Worm (Caenorhabditis elegans) whole organism, L4/young adult: ENCODE results near the gene ceh-84.
"Not testable (repeated sequence)": the region's sequence is repeated elsewhere in the genome, so short reads cannot be mapped to it uniquely, and the experiment has no call there.

Experiments
- W03F9.2 ChIP-seq: fragments of 150-350 bp; optimal IDR thresholded peaks from 2 replicates; lab custom pipeline; 2014; ENCODE audit warnings: missing biosample characterization, missing genetic modification characterization
- dao-5 ChIP-seq: sonication (generic microtip); optimal IDR thresholded peaks from 2 replicates; lab custom pipeline; 2016; ENCODE audit warnings: missing genotype, missing genetic modification characterization, moderate library complexity, missing compliant biosample characterization
- him-1 ChIP-seq: sonication (generic microtip); optimal IDR thresholded peaks from 2 replicates; lab custom pipeline; 2016; ENCODE audit warnings: missing genotype, missing genetic modification reagents, missing genetic modification characterization, missing compliant biosample characterization

Gene ceh-84

ce11 chrII:2000720-2001119, at the start of gene ceh-84:
Gene ceh-84, minus strand, starts transcription at chrII:2000820.
- not testable (repeated sequence) for TF ChIP-seq W03F9.2 (tag; lab: Kevin White, UChicago); him-1; dao-5 (tag; lab: Kevin White, UChicago)

ce11 chrII:2046556-2046955, 45.9 kb upstream of the ceh-84 start, which contains the start of gene math-1:
Gene math-1, minus strand, starts transcription at chrII:2046656.
- not testable (repeated sequence) for TF ChIP-seq dao-5 (tag; lab: Kevin White, UChicago); W03F9.2 (tag; lab: Kevin White, UChicago); him-1

ce11 chrII:2045505-2045904, 44.9 kb upstream of the ceh-84 start, which contains the start of gene bath-24:
Gene bath-24, minus strand, starts transcription at chrII:2045605.
- TF ChIP-seq dao-5 (tag; lab: Kevin White, UChicago): no peak
- TF ChIP-seq W03F9.2 (tag; lab: Kevin White, UChicago): no peak
- no peak for TF ChIP-seq him-1

ce11 chrII:2042447-2042846, 41.8 kb upstream of the ceh-84 start, which contains the start of gene bath-20:
Gene bath-20, minus strand, starts transcription at chrII:2042547.
- TF ChIP-seq W03F9.2 (tag; lab: Kevin White, UChicago) (no peak), dao-5 (tag; lab: Kevin White, UChicago) (no peak), him-1 (no peak)

DNA sequence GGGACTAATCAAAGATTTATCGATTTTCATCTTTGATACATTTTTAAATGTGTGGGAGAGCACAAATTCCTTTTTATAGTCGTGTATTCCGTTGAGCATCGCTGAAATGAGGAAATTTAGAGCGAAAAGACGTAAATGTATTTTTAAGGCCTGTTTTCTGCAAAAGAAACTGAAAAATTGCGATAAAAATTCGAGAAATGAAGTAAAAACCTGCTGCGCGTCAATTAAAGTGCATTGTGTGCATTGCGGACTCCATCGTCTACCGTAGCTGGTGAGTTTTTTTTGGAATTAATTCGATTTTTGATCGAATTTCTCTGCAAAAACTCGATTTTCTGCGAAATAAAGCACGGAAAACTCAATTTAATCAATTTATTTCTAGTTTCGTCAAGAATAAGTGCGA, 38.7 kb upstream of the ceh-84 start, which contains the start of gene bath-19:
bath-19 (minus strand) TSS at position 101 of the 400 bp plus-strand sequence.
- TF ChIP-seq W03F9.2 (tag; lab: Kevin White, UChicago): no peak
- TF ChIP-seq him-1: no peak
- TF ChIP-seq dao-5 (tag; lab: Kevin White, UChicago): no peak

ce11 chrII:2033286-2033685, 32.7 kb upstream of the ceh-84 start, which contains the start of gene F59H6.14:
Gene F59H6.14, plus strand, starts transcription at chrII:2033586.
- TF ChIP-seq dao-5 (tag; lab: Kevin White, UChicago) (no peak), W03F9.2 (tag; lab: Kevin White, UChicago) (no peak), him-1 (no peak)

DNA sequence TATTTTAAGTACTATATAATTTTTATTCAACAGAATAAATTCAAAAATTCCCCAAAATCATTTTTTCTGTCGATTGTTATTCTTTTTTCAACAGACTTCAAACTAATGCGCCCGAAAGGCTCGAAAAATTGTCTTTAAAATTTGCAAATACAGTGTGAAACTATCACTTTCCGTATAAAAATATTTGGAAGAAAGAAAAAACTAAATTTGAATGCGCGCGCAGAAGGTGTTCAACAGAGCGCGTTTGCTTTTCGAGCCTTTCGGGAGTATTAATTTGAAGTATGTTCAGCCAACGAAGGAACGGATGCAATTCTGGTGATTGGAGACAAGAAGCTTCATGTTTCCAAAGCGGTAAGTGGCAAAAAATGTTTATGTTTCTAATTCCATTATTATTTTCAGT, 31.7 kb upstream of the ceh-84 start, which contains the start of gene btb-4:
btb-4 (plus strand) TSS at position 35 of the 400 bp plus-strand sequence.
- not testable (repeated sequence) for TF ChIP-seq W03F9.2 (tag; lab: Kevin White, UChicago); him-1; dao-5 (tag; lab: Kevin White, UChicago)

- no peak for TF ChIP-seq him-1
- no peak for TF ChIP-seq dao-5 (tag; lab: Kevin White, UChicago)
- no peak for TF ChIP-seq W03F9.2 (tag; lab: Kevin White, UChicago)
Measured at ce11 chrII:2031852-2032251, 31.2 kb upstream of the ceh-84 start, which contains the start of gene bath-5. Gene bath-5, minus strand, starts transcription at chrII:2031952.

DNA sequence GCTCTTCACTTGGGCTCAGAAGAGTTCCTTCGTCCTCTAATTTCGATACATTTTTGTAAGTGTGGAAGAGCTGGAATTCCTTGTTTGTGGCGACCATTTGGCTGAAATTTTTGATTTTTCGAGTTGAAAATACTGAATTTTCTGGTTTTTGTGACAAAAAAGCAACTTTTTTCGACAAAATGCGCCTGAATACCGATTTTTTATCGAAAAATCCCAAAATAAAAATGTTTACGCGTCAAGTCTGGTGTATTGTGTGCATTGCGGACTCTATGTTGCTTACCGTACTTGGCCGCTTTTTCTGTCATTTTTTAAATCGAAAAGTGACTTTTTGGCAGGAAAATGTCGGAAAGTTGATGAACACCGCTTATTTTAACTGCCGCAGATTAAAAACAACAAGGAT, 29.7 kb upstream of the ceh-84 start, which contains the start of gene bath-3:
bath-3 (minus strand) TSS at position 101 of the 400 bp plus-strand sequence.
- TF ChIP-seq W03F9.2 (tag; lab: Kevin White, UChicago) (no peak), him-1 (no peak), dao-5 (tag; lab: Kevin White, UChicago) (no peak)

- TF ChIP-seq W03F9.2 (tag; lab: Kevin White, UChicago): no peak
- no peak for TF ChIP-seq him-1
- TF ChIP-seq dao-5 (tag; lab: Kevin White, UChicago): no peak
Measured at ce11 chrII:2028712-2029111, 28.1 kb upstream of the ceh-84 start, which contains the start of gene bath-1. Gene bath-1, minus strand, starts transcription at chrII:2028812.

- TF ChIP-seq dao-5 (tag; lab: Kevin White, UChicago) (no peak), W03F9.2 (tag; lab: Kevin White, UChicago) (no peak), him-1 (no peak)
Measured at ce11 chrII:2026525-2026924, 25.9 kb upstream of the ceh-84 start, which contains the start of gene bath-21. Gene bath-21, minus strand, starts transcription at chrII:2026625.

- TF ChIP-seq dao-5 (tag; lab: Kevin White, UChicago); him-1; W03F9.2 (tag; lab: Kevin White, UChicago): not testable (repeated sequence)
Measured at ce11 chrII:2023514-2023913, 22.9 kb upstream of the ceh-84 start, which contains the start of gene cya-2. Gene cya-2, minus strand, starts transcription at chrII:2023614.

DNA sequence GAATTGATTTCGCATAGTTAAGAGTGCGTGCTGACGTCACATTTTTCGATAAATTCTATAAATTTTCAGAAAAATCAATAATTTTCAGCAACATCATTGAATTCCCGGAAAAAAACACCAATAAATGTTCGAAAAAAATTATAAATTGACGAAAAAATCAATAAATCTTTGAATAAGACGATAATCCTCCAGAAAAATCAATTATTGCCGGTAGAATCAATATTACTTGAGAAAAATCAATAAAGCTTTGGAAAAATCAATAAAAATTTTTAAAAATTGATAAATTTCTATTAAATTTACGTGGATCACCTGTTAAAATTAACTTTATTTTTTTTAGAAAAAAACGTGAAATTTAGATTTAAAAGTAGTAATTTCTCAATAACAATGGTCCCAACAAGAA, 13.2 kb upstream of the ceh-84 start:
- TF ChIP-seq dao-5 (tag; lab: Kevin White, UChicago) (no peak), him-1 (no peak), W03F9.2 (tag; lab: Kevin White, UChicago) (no peak)

DNA sequence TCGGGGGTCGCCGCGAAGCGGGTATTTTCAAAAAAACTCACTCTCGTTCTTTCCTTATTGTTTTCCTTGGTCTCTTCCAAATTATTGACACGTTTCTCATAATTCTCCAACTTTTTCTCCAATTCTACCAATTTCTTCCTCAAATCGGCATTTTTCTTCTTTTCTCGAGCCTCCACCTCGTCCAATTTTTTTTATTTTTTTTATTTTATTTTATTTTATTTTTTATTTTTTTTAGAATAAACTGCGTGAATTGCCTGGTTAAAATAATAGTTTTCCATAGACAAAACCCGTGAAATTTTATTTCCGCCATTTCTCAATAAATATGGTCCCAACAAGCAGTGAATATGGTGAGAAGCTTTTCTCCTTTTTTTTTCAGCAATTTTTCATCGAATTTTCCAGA, 12.1 kb upstream of the ceh-84 start, which contains the start of gene F59H6.15:
F59H6.15 (plus strand) TSS at position 301 of the 400 bp plus-strand sequence.
- TF ChIP-seq W03F9.2 (tag; lab: Kevin White, UChicago) (no peak), him-1 (no peak), dao-5 (tag; lab: Kevin White, UChicago) (no peak)
